Worm (Caenorhabditis elegans): ENCODE results near the gene pct-1.

DNA sequence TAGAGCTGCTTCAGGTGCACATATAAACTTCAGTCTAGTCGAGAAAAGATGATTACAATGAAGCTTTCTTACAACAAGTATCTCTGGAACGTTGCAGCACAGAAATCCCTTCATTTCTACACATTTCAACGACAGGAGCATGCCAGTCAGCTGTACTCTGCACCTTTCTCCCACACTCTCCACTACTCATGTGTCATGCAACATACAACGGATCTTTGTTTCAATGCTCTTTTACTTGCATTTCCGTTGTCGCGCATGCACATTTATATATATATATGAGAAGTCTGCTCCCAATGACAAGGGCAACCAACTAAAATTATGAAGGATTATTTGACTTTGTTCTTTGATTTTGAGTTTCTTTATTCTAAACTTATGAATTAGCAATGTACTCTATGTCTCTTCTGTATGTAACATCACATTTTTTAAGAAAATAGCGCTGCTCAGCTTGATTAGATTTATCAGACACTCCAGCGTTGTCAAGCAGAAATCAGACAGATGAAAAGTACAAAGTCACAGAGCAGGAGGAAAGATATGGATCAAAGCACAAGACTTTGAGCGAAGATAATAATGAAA lies 58.9 kb downstream of the pct-1 start:
- TF ChIP-seq fos-1 (tag; optimal IDR thresholded peaks at IDR 0.05): no peak
- no peak for TF ChIP-seq nhr-11 (tag; optimal IDR thresholded peaks at IDR 0.05)
- no peak for TF ChIP-seq nhr-25 (tag; optimal IDR thresholded peaks at IDR 0.05)
- TF ChIP-seq nhr-77 (tag; optimal IDR thresholded peaks at IDR 0.05): no peak
- no peak for TF ChIP-seq tbx-2 (tag; optimal IDR thresholded peaks at IDR 0.05)
- TF ChIP-seq nfya-1 (tag; optimal IDR thresholded peaks at IDR 0.05; ENCODE audit: insufficient read depth): no peak
- no peak for TF ChIP-seq lin-15B (tag; optimal IDR thresholded peaks at IDR 0.05)
- no peak for TF ChIP-seq elt-1 (tag; optimal IDR thresholded peaks at IDR 0.05)
- TF ChIP-seq mdl-1 (tag; optimal IDR thresholded peaks at IDR 0.05): no peak

All from whole organism, L3 larva.